Fruit fly (Drosophila melanogaster) whole organism, larva: ENCODE measurements around the gene Muc4B.

Experiments
- noc ChIP-seq: fragments of 200-800 bp; sonication (Bioruptor generic); optimal IDR thresholded peaks from 3 replicates; lab custom pipeline; 2019; ENCODE audit warnings: missing biosample characterization, mild to moderate bottlenecking, missing genetic modification characterization, moderate library complexity

Muc4B gene

DNA sequence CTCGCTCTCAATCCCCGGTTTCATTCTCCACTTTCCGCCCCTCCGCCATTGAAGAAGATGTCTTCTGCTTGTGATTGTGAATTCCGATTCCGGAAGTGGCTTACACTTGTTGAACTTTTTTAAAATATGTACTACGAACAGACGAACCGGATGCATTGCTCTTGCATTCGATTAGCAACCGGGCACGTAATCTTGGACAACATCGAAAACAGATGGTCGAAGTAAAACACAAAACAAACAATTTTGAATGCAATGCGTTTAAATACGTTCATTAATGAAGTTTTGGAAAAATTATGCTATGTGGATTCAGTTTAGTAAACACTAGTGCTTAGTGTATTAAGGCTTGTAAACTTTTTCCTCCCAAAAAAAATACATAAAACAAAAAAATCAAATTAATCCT is at the start of gene Muc4B:
Gene Muc4B, minus strand, starts transcription at position 101 of the 400 bp plus-strand sequence.
- no peak for TF ChIP-seq noc (tag; lab: Kevin White, UChicago)

DNA sequence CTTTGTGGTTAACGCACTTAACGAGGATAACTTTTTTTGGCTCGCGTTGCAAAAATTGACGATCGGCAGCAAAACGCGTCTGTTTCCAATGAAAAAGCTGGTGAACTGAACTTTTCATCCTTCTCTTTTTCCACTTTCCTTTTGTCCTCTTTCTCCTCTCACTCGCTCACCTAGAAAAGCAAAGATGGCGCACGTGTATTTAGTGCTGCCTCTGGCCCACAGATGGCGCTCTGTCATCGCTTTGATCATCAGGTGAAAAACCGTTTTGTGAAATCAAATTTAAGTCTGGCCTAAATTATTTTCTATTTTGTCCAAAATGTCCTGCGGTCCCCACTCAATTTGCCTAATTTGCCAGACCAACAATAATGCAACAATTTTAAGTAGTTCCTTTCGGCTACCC is 47.5 kb upstream of the Muc4B start:
- TF ChIP-seq noc (tag; lab: Kevin White, UChicago): no peak

DNA sequence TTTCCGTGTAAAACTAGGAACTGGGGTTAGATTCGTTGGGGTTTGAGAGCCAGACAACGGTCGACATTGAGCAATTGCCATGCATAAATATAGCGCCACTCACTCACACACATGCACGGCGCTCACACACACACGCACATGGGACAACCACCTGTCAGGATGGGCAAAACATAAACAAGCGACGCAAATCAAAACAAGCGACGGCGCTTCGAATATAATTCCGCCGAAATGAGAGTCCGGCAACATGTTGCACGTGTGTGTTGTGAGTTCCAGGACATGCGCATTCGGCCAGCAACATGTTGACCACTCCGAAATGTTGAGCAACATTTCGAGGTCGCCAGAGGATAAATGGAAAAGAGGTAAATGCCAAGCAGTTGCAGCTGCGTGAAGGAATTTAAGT is 34.8 kb upstream of the Muc4B start:
- TF ChIP-seq noc (tag; lab: Kevin White, UChicago): no peak

DNA sequence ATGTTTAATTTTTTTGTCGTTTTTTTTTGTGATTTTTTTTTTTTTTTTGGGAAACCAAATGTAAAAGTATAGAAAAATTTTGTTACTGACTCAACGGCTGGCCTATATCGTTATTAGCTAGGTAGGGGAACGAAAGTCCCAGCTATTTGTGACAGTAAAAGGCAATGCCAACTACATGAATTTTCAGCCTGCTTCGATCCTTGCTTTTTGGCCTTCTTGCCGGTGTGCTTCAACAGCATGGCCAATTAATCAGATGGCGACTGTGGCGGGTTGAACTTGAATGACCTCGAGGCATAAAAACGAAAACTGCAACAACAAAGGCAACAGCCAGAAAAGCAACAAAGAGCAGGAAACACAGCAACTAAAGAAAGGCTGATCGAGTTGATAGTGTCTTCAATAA is 31.9 kb upstream of the Muc4B start, which contains the start of gene CG15578:
Gene CG15578, minus strand, starts transcription at position 101 of the 400 bp plus-strand sequence.
- TF ChIP-seq noc (tag; lab: Kevin White, UChicago): no peak

DNA sequence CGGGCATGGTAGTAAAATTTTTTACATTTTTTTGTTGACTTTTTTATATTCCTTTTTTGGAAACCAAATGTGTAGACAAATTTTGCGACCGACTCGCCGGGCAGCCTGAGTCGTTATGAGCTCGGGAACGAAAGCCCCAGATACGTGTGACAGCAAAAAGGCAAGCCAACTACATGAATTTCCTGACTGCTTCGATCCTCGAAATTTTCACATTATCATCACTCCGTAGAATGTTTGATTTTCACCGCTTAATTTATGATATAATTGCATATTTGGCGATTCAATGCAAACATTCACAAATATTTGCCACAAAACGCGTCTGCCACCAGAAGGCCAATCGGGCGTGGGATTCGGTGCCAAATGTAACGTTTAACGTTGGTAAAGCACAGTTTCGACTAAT is 31.0 kb upstream of the Muc4B start, which contains the start of gene CG15577:
Gene CG15577, minus strand, starts transcription at position 101 of the 400 bp plus-strand sequence.
- TF ChIP-seq noc (tag; lab: Kevin White, UChicago): no peak

DNA sequence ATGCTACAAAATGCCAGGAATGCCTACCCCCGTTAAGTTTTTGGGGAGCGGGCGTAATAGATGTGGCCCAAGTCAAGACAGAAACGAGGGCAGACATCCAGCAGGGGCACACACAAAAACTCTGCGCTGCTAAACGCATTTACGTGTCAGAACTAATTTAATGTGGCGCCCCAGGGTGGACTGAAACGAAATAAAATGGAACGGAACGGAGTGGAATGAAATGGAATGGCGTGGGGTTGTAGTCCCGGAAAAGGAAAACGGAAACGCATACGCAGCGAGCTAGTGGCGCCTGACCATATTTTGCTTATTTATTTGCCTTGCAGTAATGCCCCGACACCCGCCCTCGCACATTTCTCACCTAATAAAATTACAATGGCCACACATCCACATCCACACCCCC is 27.6 kb upstream of the Muc4B start:
- no peak for TF ChIP-seq noc (tag; lab: Kevin White, UChicago)

DNA sequence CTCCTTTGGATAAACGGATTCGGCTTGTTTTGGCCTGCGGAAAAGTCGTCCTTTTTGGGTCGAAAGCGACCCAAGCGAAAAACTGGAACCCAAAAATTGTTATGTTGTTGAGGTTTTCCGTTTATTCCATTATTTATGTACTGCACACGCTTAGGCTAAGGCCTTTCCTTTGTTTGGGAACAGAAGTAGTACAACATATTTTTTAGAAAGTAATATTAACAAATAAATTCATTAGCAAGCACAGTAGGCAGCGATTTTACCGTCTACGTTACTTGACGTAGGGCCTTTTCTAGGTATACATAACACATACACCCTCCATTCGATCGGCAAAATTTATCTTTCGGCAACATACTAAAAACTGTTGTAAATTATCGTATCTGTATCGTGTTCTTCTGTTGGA is 22.5 kb upstream of the Muc4B start, which contains the start of gene CG15572:
Gene CG15572, plus strand, starts transcription at position 301 of the 400 bp plus-strand sequence.
- TF ChIP-seq noc (tag; lab: Kevin White, UChicago): no peak

DNA sequence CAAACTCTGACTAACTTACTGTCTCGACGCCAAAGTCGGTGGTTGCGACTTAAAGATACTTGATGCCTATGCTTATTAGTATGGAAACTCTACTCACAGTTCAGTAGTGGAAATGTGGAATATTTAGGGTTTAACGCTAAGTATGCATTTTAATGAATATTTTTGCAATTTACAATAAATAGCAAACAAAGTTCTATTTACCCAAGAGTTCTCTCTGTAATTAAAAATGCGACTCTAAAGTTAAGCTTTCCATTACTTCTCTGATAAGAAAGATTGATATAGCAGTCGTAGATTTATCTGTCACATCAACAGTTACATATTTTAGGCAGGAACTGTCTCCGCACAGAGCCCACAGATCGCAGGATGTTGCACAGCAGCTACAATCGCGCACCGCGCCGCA is 19.9 kb upstream of the Muc4B start, which contains the start of gene CG12691:
Gene CG12691, plus strand, starts transcription at position 301 of the 400 bp plus-strand sequence.
- TF ChIP-seq noc (tag; lab: Kevin White, UChicago): no peak

DNA sequence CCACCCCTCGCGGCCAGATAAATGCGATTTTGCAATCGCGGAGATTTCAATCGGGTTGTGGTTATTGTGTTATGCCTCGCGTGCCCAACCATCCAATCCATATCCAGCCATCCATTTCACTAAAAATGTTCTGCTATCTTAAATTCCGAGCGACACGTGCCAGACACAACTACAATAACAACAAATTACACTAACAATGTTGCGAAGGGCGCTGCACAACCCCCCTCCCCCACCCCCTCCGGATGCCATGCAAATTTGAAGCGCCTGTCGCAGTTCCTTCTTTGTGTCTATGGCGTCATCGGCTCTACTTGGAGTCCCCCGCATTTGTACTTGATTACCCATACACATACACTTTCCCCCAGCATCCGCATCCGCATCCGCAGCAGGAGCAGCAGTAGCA is 19.4 kb upstream of the Muc4B start:
- TF ChIP-seq noc (tag; lab: Kevin White, UChicago): no peak

DNA sequence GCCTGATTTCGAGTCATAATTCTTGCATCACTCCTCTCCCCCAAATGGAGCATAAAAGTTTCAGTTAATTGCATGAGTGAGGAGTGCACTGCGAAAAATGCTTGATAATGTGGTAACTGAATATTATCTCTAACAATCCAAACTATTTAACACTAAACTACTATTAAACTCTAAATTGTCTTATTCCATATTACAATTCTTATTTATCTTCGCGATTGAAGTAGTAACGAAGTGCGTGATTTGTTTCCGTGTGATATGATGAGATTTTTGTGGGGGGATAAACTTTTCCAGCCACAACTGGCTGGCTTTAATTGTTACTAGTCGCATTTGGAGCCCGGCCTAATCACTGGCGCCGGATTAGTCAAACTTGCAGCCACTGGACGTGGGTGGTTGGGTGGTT is 18.4 kb upstream of the Muc4B start:
- TF ChIP-seq noc (tag; lab: Kevin White, UChicago): no peak

DNA sequence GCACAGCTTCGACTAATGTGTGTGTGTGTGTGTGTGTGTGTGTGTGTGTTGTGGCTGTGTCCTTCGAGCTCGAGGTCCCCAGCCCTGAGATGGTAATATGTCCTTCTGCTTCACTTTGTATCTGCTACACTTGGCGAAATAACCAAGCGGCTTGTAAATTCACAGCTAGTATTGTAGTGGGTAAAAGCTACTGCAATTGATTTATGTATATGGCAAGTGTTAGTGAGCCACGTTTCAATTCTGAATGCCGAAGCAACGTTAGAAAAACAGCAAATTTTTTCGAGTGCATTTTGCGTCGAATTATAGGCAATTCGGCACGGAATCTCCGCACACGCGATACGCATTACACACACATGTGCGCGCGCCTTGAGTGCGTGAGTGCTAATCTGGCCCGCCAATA is 16.7 kb upstream of the Muc4B start:
- TF ChIP-seq noc (tag; lab: Kevin White, UChicago): no peak

DNA sequence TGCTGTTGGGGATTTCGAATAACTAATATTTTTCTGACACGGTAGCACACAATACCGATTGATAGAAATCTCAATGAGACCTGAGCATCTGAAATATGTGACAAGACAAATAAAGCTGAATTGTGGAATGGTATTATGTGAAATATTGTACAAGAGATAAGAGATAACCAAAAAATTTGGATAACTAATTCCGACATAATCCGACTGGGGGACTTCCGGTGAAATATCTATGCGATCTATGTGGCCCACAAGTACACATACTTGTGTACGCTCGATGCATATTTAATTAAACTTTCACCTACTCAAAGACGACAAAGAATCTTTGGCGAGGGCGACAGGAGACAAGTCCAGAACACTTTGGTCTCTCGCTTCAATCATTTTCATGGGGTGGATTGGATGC is 6.8 kb upstream of the Muc4B start, which contains the start of gene CG15576:
Gene CG15576, minus strand, starts transcription at position 101 of the 400 bp plus-strand sequence.
- TF ChIP-seq noc (tag; lab: Kevin White, UChicago): no peak

DNA sequence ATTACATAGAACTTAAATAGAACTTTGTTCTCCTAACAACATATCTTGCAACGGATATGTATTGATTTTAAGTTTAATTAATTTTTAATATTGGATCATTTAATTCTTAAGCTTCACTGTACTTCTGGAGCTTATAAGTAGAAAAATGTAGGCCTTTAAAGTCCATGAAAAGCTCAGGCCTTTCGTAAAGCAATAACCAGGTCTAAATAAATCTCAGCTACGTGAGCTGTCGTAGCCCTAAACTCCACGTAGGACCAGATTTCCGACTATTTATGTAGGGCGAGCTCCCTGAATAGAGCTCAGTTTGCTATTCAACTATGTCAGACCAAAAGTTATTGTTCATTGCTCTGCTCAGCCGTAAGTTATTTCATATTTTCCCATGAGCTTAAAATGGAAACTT is 2.1 kb upstream of the Muc4B start, which contains the start of gene CG43135:
Gene CG43135, plus strand, starts transcription at position 301 of the 400 bp plus-strand sequence.
- TF ChIP-seq noc (tag; lab: Kevin White, UChicago): no peak

DNA sequence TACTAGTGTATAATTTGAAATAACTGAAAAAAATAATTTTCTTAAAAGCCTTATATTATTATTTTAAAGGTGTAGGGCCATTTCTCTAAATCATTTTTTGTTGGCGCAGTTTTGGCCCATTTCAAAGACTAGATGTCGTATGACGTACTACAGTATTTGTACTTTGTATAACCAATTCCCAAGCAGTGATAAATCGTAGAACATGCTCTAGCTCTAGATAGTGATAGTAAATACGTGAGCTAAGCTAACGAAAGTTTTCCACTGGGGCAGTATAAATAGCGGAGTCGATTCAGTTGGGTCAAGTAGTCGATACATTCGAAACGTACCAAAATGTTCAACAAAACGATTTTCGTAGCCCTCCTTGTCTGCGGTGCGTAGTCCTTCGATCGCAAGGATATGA is 1.1 kb upstream of the Muc4B start, which contains the start of gene CG43134:
Gene CG43134, plus strand, starts transcription at position 301 of the 400 bp plus-strand sequence.
- TF ChIP-seq noc (tag; lab: Kevin White, UChicago): no peak

DNA sequence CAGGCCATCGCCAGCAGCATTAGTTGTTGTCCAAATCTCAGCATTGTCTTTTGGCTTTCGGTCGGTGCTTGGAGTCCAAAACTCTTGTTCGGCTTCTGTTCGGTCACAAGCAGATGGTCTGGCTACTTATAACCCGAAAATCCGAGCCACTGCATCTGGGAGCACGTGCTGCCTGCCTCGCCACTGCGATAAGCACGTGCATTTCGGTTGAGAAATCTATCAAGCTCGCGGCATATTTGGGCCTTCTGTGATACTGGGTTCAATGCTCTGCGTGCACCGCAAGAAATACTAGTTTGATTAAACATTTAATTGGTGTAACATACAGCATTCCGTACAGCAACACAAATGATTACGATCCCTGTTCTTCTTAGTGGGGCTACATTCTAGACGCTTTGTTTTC is 3.2 kb downstream of the Muc4B start, which contains the start of gene Femcoat:
Gene Femcoat, minus strand, starts transcription at position 101 of the 400 bp plus-strand sequence.
- no peak for TF ChIP-seq noc (tag; lab: Kevin White, UChicago)

DNA sequence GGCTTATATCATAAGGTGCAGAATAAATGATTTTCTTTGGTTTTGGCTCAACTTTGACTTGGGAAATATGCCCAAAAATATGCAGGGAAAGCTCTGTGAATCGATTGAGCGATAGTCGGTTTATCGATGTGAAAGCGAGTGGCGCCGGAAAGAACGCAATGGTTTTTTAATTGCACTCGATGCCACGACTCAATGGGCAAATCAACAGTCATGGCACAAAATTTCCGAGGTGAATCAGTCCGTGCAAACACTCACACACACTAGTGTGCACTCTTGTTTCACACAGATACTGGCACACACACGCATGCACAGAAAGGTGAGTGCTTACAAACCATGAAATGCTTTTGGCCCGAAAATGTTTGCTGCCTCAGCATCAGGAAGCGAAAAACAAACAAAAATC is 5.8 kb downstream of the Muc4B start:
- TF ChIP-seq noc (tag; lab: Kevin White, UChicago): no peak

DNA sequence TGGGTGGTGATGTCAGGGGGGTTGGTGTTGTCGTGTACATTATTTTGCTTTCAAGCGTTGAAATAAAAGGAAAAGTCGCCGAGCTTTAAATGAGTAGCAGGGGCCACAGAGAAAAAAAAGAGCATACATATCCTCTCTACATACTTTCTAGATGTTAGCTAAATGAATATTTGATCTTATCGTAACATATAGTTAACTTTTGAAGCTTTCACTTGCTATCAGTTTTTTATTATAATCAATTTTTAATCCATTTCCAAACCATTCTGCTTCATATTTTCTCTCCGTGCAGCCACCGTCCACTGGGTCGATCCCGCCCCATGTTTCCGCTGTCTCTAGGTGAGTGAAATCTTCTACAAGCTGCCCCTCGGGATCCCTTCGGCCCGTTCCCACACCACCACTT is 20.9 kb downstream of the Muc4B start:
- no peak for TF ChIP-seq noc (tag; lab: Kevin White, UChicago)
